Fruit fly (Drosophila melanogaster): Measurements from ENCODE around the gene CG3734.

The CG3734 gene

DNA sequence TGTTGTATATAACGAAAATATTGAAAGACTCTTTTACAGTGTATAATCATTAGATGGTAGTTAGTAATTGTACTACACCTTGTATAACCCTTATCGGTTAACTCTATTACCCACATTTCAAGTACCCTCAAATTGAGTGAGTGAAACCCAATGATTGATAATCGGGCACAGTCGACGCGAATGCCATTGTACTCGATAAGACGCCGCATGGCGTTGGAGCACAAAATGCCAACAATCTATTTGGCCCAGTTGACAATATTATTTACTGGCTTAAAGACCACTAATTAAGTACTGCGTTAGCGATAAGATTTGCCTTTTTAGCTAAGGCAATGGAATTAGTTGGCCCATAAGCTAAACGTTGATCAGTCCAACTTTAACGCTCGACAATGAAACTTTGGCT, at the start of gene CG3734:
CG3734 (plus strand) TSS at position 254 of the 400 bp plus-strand sequence.
- no peak for TF ChIP-seq CG17801 (GFP tag; optimal IDR thresholded peaks at IDR 0.05; ENCODE audit: partially characterized antibody)

DNA sequence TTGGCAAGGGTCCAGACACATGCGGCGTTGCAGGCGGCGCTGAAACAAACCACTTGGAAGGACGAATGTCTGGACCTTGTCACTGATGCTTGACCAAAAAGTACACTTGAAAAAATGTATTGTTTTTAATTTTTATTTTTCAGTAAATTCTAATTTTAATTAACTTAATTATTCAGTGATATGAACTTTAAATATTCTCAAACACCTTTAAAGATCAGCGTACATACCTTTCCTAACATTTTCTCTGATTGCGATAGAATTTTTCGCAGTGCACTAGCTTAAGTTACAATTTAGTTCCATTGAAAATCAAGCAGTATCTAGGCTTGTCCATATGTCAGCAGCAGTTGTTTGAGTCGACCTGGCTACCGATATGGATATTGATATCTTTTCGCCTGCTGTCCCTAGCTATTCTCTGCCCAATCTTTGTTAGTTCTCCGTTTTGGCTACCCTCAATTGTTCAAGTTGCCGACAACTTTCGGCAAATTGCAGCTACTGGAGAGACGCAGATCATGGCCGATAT, 48.4 kb upstream of the CG3734 start:
- TF ChIP-seq CG17801 (GFP tag; optimal IDR thresholded peaks at IDR 0.05; ENCODE audit: partially characterized antibody): no peak

DNA sequence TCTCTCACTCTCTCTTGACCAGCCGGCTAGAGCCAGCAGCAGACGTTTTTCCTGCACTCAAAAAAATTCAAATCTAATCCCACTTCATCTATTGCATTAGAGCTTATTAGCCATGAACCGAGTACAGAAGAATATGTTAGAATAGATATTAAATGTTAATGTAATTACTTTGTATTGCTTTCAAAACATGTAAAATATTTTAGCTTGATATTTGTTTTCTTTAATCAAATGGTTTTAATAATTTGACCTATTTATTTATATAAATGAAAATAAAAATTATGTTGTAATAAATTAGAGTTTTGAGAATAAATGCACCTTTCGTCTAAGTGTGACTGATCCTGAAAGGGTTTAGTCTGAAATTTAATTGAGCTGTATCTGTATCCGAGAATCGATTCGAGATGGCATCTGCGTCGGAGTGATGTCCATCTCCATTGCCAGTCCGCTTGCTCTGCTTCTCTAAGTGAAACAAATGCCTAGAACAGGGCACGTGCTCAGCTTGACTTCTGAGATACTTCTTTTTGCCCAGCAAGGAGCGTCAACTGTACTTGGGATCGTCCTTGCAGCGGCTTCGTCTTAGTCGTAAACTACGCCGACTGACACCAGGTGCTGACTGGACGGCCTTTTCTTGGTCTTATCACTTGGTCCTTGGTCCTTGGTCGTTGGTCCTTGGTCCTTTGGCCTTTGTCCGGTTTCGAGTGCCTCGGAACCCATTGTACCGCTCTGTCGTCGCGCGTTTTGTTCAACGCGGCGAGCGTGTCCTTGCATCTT, 47.2 kb upstream of the CG3734 start:
- TF ChIP-seq CG17801 (GFP tag; optimal IDR thresholded peaks at IDR 0.05; ENCODE audit: partially characterized antibody): no peak

DNA sequence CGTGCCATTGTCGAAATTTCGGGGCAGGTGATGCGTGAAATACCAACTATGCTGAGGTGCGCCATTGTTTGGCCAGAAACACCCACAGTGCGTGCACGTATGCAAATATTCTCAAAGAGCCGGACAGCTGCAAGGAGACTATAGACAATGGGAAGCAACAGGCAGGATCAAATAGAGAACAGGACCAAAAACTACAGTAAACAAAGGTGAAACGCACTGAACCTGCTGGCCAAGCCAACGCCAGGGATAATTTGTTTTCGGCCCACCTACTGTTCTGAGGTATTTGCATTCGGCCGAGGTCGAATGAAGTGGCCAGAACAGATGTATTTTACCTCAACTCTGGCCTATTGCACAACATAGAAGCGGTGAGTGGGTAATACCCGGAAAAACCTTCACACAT, 45.9 kb upstream of the CG3734 start:
- TF ChIP-seq CG17801 (GFP tag; optimal IDR thresholded peaks at IDR 0.05; ENCODE audit: partially characterized antibody): no peak

DNA sequence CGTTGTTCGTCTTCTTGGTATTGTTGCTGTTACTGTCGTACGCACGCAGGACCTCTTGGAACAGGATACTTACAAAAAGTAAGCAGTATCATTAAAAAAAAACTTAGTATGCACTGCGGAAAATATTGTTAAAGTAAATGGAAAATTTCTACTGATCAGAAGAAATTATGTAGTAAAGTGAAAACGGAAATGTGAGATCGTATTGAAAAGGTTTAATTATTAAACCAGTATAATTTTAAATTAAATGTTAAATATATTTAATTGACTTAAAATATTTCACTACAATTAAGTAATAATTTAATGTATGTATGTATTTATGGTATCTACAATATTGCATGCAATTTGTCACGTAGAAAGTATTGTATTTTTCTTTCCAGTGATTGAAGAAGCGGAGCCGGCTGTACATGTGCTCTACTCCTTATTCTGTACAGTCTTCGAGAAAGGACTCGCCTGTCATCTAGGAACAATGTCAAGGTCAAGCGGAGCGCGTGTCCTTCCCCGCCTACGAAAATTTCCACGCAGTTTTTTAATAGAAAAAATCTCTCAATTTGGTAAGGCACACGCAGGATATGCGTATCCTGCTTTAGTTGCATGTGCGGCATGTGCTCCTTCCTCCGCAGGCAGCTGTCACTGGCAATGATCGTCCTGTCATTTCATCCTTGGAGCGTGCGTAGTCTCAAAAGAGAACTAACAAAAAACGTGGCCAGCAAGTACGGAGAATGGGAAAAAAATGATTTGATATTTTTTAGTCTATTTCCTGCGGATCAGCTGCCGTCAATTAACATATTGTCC, 43.9 kb upstream of the CG3734 start:
- TF ChIP-seq CG17801 (GFP tag; optimal IDR thresholded peaks at IDR 0.05; ENCODE audit: partially characterized antibody): no peak

DNA sequence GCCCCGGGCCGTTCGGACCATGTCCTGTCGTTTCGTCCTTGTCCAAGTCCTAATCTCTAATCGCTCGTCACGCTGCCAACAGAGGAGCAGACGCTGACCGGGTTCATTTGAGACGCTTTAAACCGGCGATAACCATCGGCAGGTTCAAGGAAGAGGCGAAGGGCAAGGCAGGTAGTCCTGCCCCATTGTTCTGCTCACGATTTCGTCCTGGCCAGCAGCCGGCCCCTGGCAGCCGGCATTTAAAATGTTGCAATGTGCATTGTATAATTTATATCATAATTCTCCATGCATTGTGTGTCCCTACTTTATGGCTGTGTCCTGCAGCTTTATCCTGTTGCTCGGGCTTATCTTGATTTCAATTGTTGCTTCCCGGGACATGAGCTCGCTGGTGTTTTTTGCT, 42.4 kb upstream of the CG3734 start:
- no peak for TF ChIP-seq CG17801 (GFP tag; optimal IDR thresholded peaks at IDR 0.05; ENCODE audit: partially characterized antibody)

DNA sequence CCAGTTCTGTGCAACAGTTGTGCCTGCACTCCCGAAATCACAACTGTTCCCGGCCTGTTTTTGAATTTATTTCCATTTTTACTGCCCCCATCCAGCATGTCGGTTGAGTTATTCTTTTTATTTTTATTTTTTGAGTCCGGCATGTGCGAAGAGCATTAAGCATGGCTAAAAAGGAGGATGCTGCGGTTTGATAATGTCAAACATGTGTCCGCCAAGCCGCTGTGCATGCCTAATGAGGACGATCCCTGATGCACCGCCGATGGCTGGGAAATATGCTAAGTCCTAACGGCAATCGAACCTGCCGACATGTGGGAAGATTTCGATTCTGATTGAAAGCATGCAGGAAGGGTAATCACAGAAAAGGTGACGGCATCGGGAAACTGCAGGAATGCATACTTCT, 41.1 kb upstream of the CG3734 start:
- TF ChIP-seq CG17801 (GFP tag; optimal IDR thresholded peaks at IDR 0.05; ENCODE audit: partially characterized antibody): no peak

DNA sequence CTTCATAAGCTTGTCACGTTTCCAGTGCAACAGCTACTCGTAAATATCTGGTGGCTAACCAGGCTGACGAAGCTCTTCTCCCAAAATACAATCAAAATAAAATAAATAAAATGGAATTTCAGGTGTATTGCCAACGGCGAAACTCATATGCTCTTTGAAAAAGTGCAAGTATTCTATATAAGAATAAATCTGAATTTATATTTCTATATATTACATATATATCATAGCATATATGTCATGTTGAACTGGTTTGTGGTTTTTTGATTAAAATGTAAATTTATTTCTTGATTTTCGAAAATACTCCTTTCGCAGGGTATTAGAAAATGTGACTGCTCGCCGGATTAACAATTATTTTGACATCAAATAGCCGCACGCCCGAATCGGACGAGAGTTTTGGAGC, 40.0 kb upstream of the CG3734 start:
- TF ChIP-seq CG17801 (GFP tag; optimal IDR thresholded peaks at IDR 0.05; ENCODE audit: partially characterized antibody): no peak

DNA sequence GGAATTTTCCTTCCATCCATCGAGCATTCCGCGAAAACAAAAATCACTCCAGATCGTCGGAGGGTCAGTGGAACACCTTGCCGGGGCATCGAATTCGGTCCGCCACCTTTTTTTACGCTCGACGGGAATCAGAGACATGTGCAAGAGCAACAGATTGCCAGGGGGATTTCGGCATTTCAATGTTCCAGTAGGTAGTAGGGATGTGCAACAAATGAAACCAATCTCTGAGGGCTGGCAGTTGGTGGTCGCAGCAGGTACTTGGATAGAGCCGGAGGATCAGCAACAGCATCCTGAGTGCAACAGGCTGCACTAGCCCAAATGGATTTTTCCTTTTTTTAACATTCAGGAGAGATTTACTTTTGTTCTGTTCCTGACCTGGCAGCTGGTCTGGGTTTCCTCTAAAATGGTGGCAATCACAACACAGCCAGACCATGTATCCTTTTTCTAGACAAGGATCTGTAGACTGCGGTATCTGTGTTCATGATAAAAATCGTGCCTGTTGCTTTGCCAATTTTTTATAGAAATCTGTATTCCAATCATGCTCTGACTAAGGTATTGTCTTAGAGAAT, 37.2 kb upstream of the CG3734 start:
- TF ChIP-seq CG17801 (GFP tag; optimal IDR thresholded peaks at IDR 0.05; ENCODE audit: partially characterized antibody): no peak

DNA sequence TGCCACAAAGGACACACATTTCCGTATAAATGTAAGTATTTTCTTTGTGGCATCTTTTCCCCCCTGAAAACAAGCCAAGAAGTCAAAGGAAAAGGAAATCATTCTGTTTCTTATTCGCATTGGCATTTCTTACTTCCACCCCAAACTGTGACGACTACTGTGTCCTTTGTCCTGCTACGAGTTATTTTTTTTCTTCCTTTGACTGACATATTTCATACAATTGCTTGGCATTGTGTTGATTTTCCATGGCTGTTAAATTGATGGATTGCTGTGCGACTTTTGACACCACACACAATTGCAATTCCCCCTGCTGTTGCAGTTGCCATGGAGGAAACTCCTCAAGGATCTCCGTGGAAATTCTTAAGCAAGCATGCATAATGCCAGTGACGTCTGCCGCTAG, 35.5 kb upstream of the CG3734 start:
- no peak for TF ChIP-seq CG17801 (GFP tag; optimal IDR thresholded peaks at IDR 0.05; ENCODE audit: partially characterized antibody)

DNA sequence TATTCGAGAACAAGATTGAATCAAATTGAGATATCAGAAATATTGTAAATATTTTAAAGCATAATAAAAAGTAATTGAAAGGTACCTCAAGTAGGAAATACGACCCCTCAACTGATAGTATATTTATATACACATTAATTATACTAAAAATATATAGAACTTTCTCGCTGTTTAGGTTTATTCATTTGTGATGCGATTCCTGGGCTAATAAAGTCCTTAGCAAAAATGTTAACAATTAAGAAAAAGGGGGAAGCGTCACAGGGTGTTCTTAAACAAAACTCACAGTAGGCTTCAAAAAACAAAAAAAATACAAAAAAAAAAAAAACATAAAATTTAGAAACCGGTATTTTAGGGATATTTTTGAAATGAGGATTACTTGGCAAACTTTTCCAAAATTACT, 33.9 kb upstream of the CG3734 start, which contains the start of gene CG43203:
CG43203 (plus strand) TSS at position 301 of the 400 bp plus-strand sequence.
- no peak for TF ChIP-seq CG17801 (GFP tag; optimal IDR thresholded peaks at IDR 0.05; ENCODE audit: partially characterized antibody)

DNA sequence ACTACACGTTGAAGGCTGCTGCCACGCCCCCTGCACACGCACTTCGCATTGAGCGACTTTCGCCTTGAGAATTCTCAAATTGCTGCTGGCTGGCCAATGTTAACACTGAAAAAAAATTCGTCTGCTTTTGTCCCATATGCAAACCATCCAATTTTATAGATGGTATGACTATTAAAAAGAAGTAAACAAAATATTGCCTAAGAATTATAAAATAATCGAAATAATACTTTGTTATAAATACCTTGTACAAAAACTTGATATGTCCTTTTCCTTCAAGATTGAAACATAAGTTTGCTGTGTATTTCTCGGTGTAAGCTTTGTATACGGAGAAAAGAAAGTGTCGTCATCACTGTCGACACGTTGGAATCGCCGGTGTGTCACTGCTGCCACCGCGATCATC, 24.8 kb upstream of the CG3734 start:
- TF ChIP-seq CG17801 (GFP tag; optimal IDR thresholded peaks at IDR 0.05; ENCODE audit: partially characterized antibody): no peak

DNA sequence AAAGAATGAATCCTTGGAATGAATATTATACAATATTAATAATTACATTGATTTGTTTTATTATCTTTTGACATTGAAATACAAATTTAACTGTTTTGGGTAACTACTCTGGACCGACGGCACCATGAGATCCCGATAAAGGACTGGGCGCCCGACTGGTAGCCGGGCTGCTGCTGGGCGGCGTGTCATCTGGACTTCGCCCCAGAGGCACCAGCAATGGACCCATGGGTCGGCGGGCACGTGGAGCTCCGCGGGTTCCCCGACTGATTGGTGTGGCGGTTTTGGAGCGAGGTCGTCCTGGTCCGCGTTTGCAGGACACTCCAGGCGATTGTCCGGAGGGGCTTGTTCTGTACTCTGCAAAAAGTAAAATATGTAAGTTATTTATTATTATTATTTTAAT, 18.6 kb upstream of the CG3734 start:
- no peak for TF ChIP-seq CG17801 (GFP tag; optimal IDR thresholded peaks at IDR 0.05; ENCODE audit: partially characterized antibody)

DNA sequence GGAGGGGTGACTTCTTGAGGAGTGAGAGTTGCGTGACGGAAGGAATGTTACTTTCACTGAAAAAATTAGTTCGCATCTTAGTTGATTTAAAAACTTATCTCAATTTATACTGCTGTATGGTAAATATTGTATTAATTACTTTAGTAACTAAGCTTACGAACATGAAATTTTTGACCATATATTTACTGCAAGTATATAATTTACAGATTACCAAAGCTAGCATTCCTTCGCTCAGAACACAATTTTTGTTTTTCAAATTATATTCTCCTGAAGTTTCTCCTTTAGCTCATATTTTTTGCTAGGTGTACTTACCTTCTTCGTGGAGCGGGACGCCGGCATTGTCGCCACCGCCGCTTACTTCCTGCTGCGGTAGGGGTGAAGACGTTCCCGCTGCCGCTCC, 17.0 kb upstream of the CG3734 start:
- no peak for TF ChIP-seq CG17801 (GFP tag; optimal IDR thresholded peaks at IDR 0.05; ENCODE audit: partially characterized antibody)

DNA sequence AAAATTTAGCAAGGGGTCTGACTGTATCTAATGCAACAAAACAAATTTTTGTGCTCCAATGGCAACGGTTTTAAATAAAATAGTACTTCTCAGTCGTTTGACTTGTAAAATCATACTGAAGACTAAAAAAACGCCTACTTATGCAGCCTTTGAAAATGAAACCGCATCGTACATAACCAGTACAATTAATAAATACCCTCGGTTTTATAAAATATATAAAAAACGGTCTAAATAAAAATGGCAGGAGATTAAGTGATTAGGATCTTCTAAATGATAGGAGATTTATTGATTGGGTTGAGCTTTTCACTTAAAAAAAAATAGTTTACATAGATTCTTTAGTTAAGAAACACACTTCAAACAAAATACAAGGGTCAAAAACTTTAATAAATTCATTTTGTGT, 13.0 kb upstream of the CG3734 start, which contains the start of gene CG3581:
CG3581 (minus strand) TSS at position 101 of the 400 bp plus-strand sequence.
- TF ChIP-seq CG17801 (GFP tag; optimal IDR thresholded peaks at IDR 0.05; ENCODE audit: partially characterized antibody): no peak

DNA sequence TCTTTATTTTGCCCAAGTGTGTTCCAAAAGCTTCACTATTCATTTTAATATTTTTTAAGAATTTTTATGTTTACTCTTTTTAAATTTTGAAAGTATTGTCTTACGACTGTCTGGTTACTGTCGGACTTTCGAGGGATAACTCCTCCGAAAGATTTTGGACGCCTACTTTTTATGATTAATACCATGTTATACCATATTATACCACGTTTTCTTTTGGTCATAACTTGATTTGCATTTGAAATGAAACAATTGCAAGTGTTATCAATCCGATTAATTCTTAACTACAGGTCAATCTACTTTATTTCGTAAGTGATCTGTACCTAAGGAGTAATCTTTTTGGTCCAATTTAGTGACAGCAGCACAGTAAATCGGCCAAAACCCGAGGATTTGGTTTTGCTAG, 11.7 kb upstream of the CG3734 start, which contains the start of gene CG31404:
CG31404 (minus strand) TSS at position 101 of the 400 bp plus-strand sequence.
- TF ChIP-seq CG17801 (GFP tag; optimal IDR thresholded peaks at IDR 0.05; ENCODE audit: partially characterized antibody): no peak
